Worm (Caenorhabditis elegans): ENCODE results near the gene M01H9.4.
A peak's percentile ranks its signal among the peaks of the same experiment; 100 is the strongest.

The M01H9.4 gene

DNA sequence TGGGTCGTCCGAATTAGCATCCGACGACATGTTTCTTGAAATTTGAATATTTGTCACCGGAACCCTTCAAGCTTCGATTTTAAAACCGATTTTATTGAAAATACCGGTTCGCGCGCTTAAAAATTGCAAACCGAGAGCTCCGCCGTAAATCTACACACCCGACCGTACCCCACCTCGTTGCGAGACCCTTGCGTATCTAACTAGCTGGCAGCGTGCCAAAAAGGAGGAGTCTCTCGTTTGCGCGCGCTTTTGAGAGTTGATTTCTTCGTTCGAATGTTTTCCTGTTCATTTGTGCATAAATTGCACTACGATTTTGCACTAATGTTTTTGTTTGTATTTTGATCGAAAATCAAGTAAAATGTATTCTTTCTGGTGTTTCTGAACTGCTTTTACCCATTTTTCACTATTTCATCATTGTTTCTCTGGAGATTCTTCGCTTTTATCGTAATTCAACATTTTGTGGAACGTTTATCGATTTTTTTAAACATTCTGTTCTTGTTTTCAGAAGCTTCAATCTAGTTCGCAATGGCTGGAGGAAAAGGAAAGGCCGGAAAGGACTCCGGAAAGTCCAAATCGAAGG lies 36.9 kb downstream of the M01H9.4 start, which contains the start of the genes wapl-1 and htz-1 (continued):
- TF ChIP-seq pqm-1 (tag; optimal IDR thresholded peaks at IDR 0.05): no peak
- peak; percentile 71 for TF ChIP-seq lin-29 (GFP tag; IDR thresholded peaks at IDR 0.05)
- peak; percentile 38 to 91 for TF ChIP-seq hif-1 (tag; optimal IDR thresholded peaks at IDR 0.05)
- peak; percentile 88 for TF ChIP-seq nhr-25 (tag; optimal IDR thresholded peaks at IDR 0.05; ENCODE audit: borderline replicate concordance, insufficient read depth)
- peak; percentile 88 for TF ChIP-seq saeg-2 (GFP tag; IDR thresholded peaks at IDR 0.05)
- TF ChIP-seq unc-39 (tag; optimal IDR thresholded peaks at IDR 0.05): no peak
- TF ChIP-seq aha-1 (tag): peak; percentile 100
- no peak for TF ChIP-seq nhr-41 (GFP tag; IDR thresholded peaks at IDR 0.05)
- no peak for TF ChIP-seq ceh-62 (tag; optimal IDR thresholded peaks at IDR 0.05)

DNA sequence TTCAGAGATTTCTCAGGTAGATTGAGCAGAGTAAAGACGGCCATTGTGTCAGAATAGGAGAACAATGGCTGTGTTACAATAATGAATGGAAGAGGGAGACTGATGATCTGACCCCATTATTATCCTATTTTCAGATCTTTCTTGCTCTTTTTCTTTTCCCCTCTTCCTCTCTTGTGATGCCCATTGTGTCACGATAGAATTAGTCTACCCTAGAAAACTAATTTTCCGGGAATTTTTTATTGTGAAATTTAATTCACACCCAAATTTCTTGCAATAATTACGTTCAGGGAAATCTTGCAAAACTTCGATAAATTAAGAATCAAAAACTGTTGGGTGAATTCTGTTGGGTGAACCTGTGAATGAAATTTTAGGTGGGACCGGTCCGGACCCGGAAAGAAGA lies 41.6 kb downstream of the M01H9.4 start, which contains the start of gene fbxb-75:
TSS of gene fbxb-75 (minus strand) at position 101 of the 400 bp plus-strand sequence.
- TF ChIP-seq vab-7 (GFP tag; IDR thresholded peaks at IDR 0.05) (no peak), Y105C5A.15 (GFP tag; IDR thresholded peaks at IDR 0.05) (no peak), egl-27 (tag; optimal IDR thresholded peaks at IDR 0.05) (no peak)

DNA sequence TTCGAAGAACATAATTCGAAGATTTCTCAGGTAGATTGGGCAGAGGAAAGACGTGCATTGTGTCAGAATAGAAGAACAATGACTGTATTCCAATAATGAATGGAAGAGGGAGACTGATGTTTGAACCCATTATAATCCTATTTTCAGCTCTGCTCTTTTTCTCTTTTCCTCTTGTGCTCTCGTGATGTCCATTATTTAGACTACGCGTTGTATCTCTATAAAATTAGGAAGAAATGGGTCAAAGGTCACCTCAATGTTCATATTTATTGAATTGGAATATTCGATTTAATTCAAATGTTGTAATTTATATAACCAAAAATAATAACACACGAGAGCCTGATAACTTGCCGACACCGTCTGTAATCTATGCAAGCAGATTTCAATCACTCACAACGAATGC lies 43.5 kb downstream of the M01H9.4 start, which contains the start of gene fbxb-74:
TSS of gene fbxb-74 (minus strand) at position 101 of the 400 bp plus-strand sequence.
- no peak for TF ChIP-seq cey-2 (tag; optimal IDR thresholded peaks at IDR 0.05; ENCODE audit: borderline replicate concordance, insufficient read depth)
- no peak for TF ChIP-seq lin-38 (GFP tag; IDR thresholded peaks at IDR 0.05)
- no peak for TF ChIP-seq spr-1 (tag; optimal IDR thresholded peaks at IDR 0.05)
- TF ChIP-seq ZK337.2 (GFP tag; IDR thresholded peaks at IDR 0.05): no peak
- TF ChIP-seq fos-1 (tag; optimal IDR thresholded peaks at IDR 0.05): no peak
- TF ChIP-seq zfp-2 (tag; optimal IDR thresholded peaks at IDR 0.05): no peak
- no peak for TF ChIP-seq nhr-102 (tag; optimal IDR thresholded peaks at IDR 0.05)
- no peak for TF ChIP-seq unc-130 (GFP tag; optimal IDR thresholded peaks at IDR 0.05)
- no peak for TF ChIP-seq gei-8 (GFP tag; optimal IDR thresholded peaks at IDR 0.05)
- TF ChIP-seq spr-3 (GFP tag; optimal IDR thresholded peaks at IDR 0.05): no peak
- no peak for TF ChIP-seq lin-39 (tag; optimal IDR thresholded peaks at IDR 0.05)
- no peak for TF ChIP-seq ama-1 (optimal IDR thresholded peaks at IDR 0.05)
- TF ChIP-seq D1046.2 (GFP tag; IDR thresholded peaks at IDR 0.05): no peak
- TF ChIP-seq snpc-4 (tag; optimal IDR thresholded peaks at IDR 0.05): no peak
- TF ChIP-seq hif-1 (tag; optimal IDR thresholded peaks at IDR 0.05): no peak
- TF ChIP-seq F10B5.3 (tag; optimal IDR thresholded peaks at IDR 0.05): no peak
- TF ChIP-seq daf-12 (tag; optimal IDR thresholded peaks at IDR 0.05): no peak
- no peak for TF ChIP-seq snpc-1.2 (GFP tag; IDR thresholded peaks at IDR 0.05)
- TF ChIP-seq lin-29 (GFP tag; IDR thresholded peaks at IDR 0.05): no peak

DNA sequence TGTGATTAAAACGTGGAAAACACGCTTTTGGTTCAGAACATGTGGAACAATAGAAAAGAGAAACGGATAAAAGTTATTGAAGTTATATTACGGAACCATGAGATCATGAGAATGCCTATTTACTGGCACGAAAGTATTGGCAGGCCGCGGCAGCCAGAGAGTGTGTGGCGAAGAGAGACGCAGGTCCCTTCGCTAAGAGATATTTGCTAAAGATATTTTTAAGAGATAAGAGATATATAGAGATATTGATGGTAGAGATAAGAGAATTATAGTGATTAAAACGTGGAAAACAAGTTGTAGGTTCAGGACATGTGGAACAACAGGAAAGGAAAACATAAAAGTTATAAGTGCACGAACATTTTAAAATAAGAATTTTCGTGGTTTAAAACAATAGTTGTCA lies 44.9 kb downstream of the M01H9.4 start:
- TF ChIP-seq ceh-32 (tag; optimal IDR thresholded peaks at IDR 0.05; ENCODE audit: poor library complexity) (no peak), aly-2 (tag; optimal IDR thresholded peaks at IDR 0.05) (no peak), ceh-62 (tag; optimal IDR thresholded peaks at IDR 0.05) (no peak), lin-39 (tag; optimal IDR thresholded peaks at IDR 0.05) (no peak), nhr-28 (tag; optimal IDR thresholded peaks at IDR 0.05) (no peak), F37D6.2 (tag; optimal IDR thresholded peaks at IDR 0.05) (no peak), daf-19 (GFP tag; conservative IDR thresholded peaks at IDR 0.05) (no peak), hif-1 (tag; optimal IDR thresholded peaks at IDR 0.05) (no peak), ztf-11 (tag; optimal IDR thresholded peaks at IDR 0.05) (no peak), nhr-25 (tag; optimal IDR thresholded peaks at IDR 0.05; ENCODE audit: borderline replicate concordance, insufficient read depth) (no peak)
